Fruit fly (Drosophila melanogaster): ENCODE results near the gene hid.

- TF ChIP-seq Meics (GFP tag; optimal IDR thresholded peaks at IDR 0.05) (no peak), CG3281 (GFP tag; optimal IDR thresholded peaks at IDR 0.05) (no peak), cg (GFP tag; optimal IDR thresholded peaks at IDR 0.05) (no peak), amos (GFP tag; IDR thresholded peaks at IDR 0.05; ENCODE audit: partially characterized antibody) (no peak), Hr51 (GFP tag; optimal IDR thresholded peaks at IDR 0.05) (no peak), CG16813 (GFP tag; IDR thresholded peaks at IDR 0.05; ENCODE audit: partially characterized antibody) (no peak), Gug (GFP tag; IDR thresholded peaks at IDR 0.05) (no peak), maf-S (GFP tag; optimal IDR thresholded peaks at IDR 0.05) (no peak), klu (GFP tag; IDR thresholded peaks at IDR 0.05) (no peak), knrl (GFP tag; IDR thresholded peaks at IDR 0.05; ENCODE audit: partially characterized antibody) (no peak), crol (GFP tag; IDR thresholded peaks at IDR 0.05) (peak; percentile 89), CG17385 (GFP tag; optimal IDR thresholded peaks at IDR 0.05) (no peak)
Measured at dm6 chr3L:18191555-18192135, 6.2 kb upstream of the hid start.

All from whole organism, embryonic.